4 fruit fly cellular contexts compared by ENCODE assay signal in the genomic region with DNA sequence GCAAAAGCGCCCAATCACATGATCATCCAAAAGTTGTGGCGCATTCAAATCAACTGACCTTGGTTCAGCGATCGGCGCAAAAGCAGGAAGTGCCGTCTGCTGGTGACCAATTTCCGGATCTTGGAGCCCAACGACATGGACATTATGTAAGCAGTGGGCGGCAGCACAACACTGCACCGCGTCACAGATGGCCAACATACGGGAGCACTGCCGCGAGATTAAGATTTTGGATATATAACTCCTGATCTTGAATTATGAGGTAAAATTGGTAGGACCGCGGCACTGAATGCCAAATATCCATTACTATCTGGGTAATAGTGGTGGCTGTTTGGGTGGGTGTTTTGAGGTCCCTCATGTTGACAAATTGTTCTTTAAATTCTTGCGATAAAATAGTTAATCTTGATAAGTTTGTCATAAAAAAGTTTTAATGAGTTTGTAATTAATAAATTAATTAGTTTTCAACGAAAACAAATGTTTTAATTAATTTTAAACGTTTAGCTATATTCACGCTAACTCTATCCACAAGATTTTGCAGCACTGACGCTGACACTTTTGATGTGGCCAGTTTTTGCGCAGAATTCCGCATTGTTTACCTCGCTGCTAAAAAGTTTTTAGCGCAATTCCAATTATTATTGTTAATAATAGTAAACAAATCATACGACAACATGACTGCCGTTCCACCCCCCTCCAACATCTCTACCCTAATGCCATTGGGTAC.
TF ChIP-seq lines count a peak whose summit lies in the region.

A gene (minus strand): TSS at position 271 of the 718 bp plus-strand sequence.
A gene (plus strand): TSS at position 562 of the 718 bp plus-strand sequence.

TF ChIP-seq in whole organism, adult, 20 proteins besides CTCF, POLR2A, EP300 and RAD21 (continued from another document):
- TF ChIP-seq toe (GFP tag; optimal IDR thresholded peaks at IDR 0.05; lab: Kevin White, UChicago) (peak; percentile 73), kay (GFP tag; lab: Kevin White, UChicago; ENCODE audit: borderline replicate concordance) (no peak), CG1620 (GFP tag; optimal IDR thresholded peaks at IDR 0.05; lab: Kevin White, UChicago) (peak; percentile 63), Mnt (GFP tag; optimal IDR thresholded peaks at IDR 0.05; lab: Kevin White, UChicago) (peak; percentile 46)

TF ChIP-seq in whole organism, embryonic, 481 proteins besides CTCF, POLR2A, EP300 and RAD21 (continued from another document and continues in another):
- TF ChIP-seq Sry-β (GFP tag; optimal IDR thresholded peaks at IDR 0.05; lab: Kevin White, UChicago) (peak; percentile 97), Adf1 (GFP tag; IDR thresholded peaks at IDR 0.05; lab: Robert Waterston, UW) (no peak), Lpt (GFP tag; optimal IDR thresholded peaks at IDR 0.05; lab: Kevin White, UChicago) (no peak), CG30403 (GFP tag; optimal IDR thresholded peaks at IDR 0.05; lab: Kevin White, UChicago) (peak; percentile 79), MBD-R2 (GFP tag; IDR thresholded peaks at IDR 0.05; lab: Robert Waterston, UW) (peak; percentile 68), lab (GFP tag; optimal IDR thresholded peaks at IDR 0.05; lab: Kevin White, UChicago) (peak; percentile 61), Xbp1 (GFP tag; optimal IDR thresholded peaks at IDR 0.05; lab: Kevin White, UChicago) (peak; percentile 65), her (GFP tag; optimal IDR thresholded peaks at IDR 0.05; lab: Kevin White, UChicago) (no peak), slp2 (GFP tag; optimal IDR thresholded peaks at IDR 0.05; lab: Kevin White, UChicago) (no peak), pros (GFP tag; optimal IDR thresholded peaks at IDR 0.05; lab: Kevin White, UChicago) (no peak), bsh (GFP tag; optimal IDR thresholded peaks at IDR 0.05; lab: Kevin White, UChicago) (peak in 1 of 2 experiments; percentile 39), stc (GFP tag; IDR thresholded peaks at IDR 0.05; lab: Robert Waterston, UW) (no peak), CG6765 (GFP tag; optimal IDR thresholded peaks at IDR 0.05; lab: Kevin White, UChicago) (peak; percentile 38), CG2712 (tag; optimal IDR thresholded peaks at IDR 0.05; lab: Kevin White, UChicago) (peak; percentile 66), danr (GFP tag; IDR thresholded peaks at IDR 0.05; lab: Robert Waterston, UW) (no peak), CG4282 (GFP tag; optimal IDR thresholded peaks at IDR 0.05; lab: Kevin White, UChicago) (no peak), rib (GFP tag; IDR thresholded peaks at IDR 0.05; lab: Robert Waterston, UW) (no peak), CG17829 (tag; optimal IDR thresholded peaks at IDR 0.05; lab: Kevin White, UChicago) (peak; percentile 38), Pdp1 (GFP tag; optimal IDR thresholded peaks at IDR 0.05; lab: Kevin White, UChicago) (peak; percentile 55 to 88), ftz-f1 (GFP tag; optimal IDR thresholded peaks at IDR 0.05; lab: Kevin White, UChicago) (peak; percentile 61), CG9727 (GFP tag; optimal IDR thresholded peaks at IDR 0.05; lab: Kevin White, UChicago) (peak; percentile 67), CG2889 (GFP tag; IDR thresholded peaks at IDR 0.05; lab: Robert Waterston, UW) (0 out of 3 replicates have a peak, but pooled peaks have one; percentile 15), CG7928 (GFP tag; optimal IDR thresholded peaks at IDR 0.05; lab: Kevin White, UChicago) (no peak), ab (GFP tag; optimal IDR thresholded peaks at IDR 0.05; lab: Kevin White, UChicago) (no peak), Lhr (GFP tag; optimal IDR thresholded peaks at IDR 0.05; lab: Kevin White, UChicago) (peak; percentile 13), CG16779 (GFP tag; IDR thresholded peaks at IDR 0.05; lab: Robert Waterston, UW) (no peak), btn (GFP tag; optimal IDR thresholded peaks at IDR 0.05; lab: Kevin White, UChicago) (no peak), ase (GFP tag; IDR thresholded peaks at IDR 0.05; lab: Robert Waterston, UW) (no peak), CG12236 (GFP tag; optimal IDR thresholded peaks at IDR 0.05; lab: Kevin White, UChicago) (no peak), tll (GFP tag; optimal IDR thresholded peaks at IDR 0.05; lab: Kevin White, UChicago) (peak in 1 of 2 experiments; percentile 52), CG11696 (GFP tag; IDR thresholded peaks at IDR 0.05; lab: Robert Waterston, UW) (no peak), CrebB (tag; optimal IDR thresholded peaks at IDR 0.05; lab: Kevin White, UChicago) (peak; percentile 23), CG3065 (GFP tag; optimal IDR thresholded peaks at IDR 0.05; lab: Kevin White, UChicago) (no peak), Lim3 (GFP tag; IDR thresholded peaks at IDR 0.05; lab: Robert Waterston, UW) (no peak), CG11085 (GFP tag; IDR thresholded peaks at IDR 0.05; lab: Robert Waterston, UW) (peak; percentile 60), CG6654 (GFP tag; optimal IDR thresholded peaks at IDR 0.05; lab: Kevin White, UChicago) (no peak), Drgx (GFP tag; IDR thresholded peaks at IDR 0.05; lab: Robert Waterston, UW) (no peak), emc (GFP tag; optimal IDR thresholded peaks at IDR 0.05; lab: Kevin White, UChicago) (no peak), CG3995 (GFP tag; optimal IDR thresholded peaks at IDR 0.05; lab: Kevin White, UChicago) (no peak), E2f1 (GFP tag; IDR thresholded peaks at IDR 0.05; lab: Robert Waterston, UW) (no peak), Gsc (GFP tag; IDR thresholded peaks at IDR 0.05; lab: Robert Waterston, UW) (no peak)

TF ChIP-seq in whole organism, prepupa, 60 proteins besides CTCF, POLR2A, EP300 and RAD21 (continued from another document):
- TF ChIP-seq Hr4 (GFP tag; optimal IDR thresholded peaks at IDR 0.05; lab: Kevin White, UChicago) (peak; percentile 52), cyc (GFP tag; optimal IDR thresholded peaks at IDR 0.05; lab: Kevin White, UChicago) (peak; percentile 46), Sox102F (GFP tag; optimal IDR thresholded peaks at IDR 0.05; lab: Kevin White, UChicago) (peak; percentile 9), esn (GFP tag; optimal IDR thresholded peaks at IDR 0.05; lab: Kevin White, UChicago) (peak; percentile 60), CG6276 (GFP tag; optimal IDR thresholded peaks at IDR 0.05; lab: Kevin White, UChicago) (no peak), CG9139 (GFP tag; optimal IDR thresholded peaks at IDR 0.05; lab: Kevin White, UChicago) (peak; percentile 15), Ets96B (tag; optimal IDR thresholded peaks at IDR 0.05; lab: Kevin White, UChicago) (peak; percentile 45), Blimp-1 (GFP tag; optimal IDR thresholded peaks at IDR 0.05; lab: Kevin White, UChicago) (no peak), salr (GFP tag; optimal IDR thresholded peaks at IDR 0.05; lab: Kevin White, UChicago) (peak in 1 of 2 experiments; percentile 3), eg (GFP tag; IDR thresholded peaks at IDR 0.05; lab: Robert Waterston, UW) (peak; percentile 45; the same call in 2 of the 3 replicates), fkh (GFP tag; optimal IDR thresholded peaks at IDR 0.05; lab: Kevin White, UChicago) (peak; percentile 84), CG4318 (GFP tag; optimal IDR thresholded peaks at IDR 0.05; lab: Kevin White, UChicago) (no peak), Eip75B (GFP tag; optimal IDR thresholded peaks at IDR 0.05; lab: Kevin White, UChicago) (peak; percentile 47), ss (GFP tag; optimal IDR thresholded peaks at IDR 0.05; lab: Kevin White, UChicago) (peak in 1 of 2 experiments; percentile 44), Eip78C (GFP tag; lab: Kevin White, UChicago) (peak; percentile 88), CG6792 (GFP tag; optimal IDR thresholded peaks at IDR 0.05; lab: Kevin White, UChicago) (peak; percentile 6), CG3032 (tag; optimal IDR thresholded peaks at IDR 0.05; lab: Kevin White, UChicago) (peak; percentile 71), svp (GFP tag; lab: Kevin White, UChicago) (no peak), CG6163 (GFP tag; IDR thresholded peaks at IDR 0.05; lab: Robert Waterston, UW) (peak; percentile 36; the same call in 1 of the 3 replicates), Sox14 (GFP tag; optimal IDR thresholded peaks at IDR 0.05; lab: Kevin White, UChicago) (peak; percentile 77), Hr38 (GFP tag; optimal IDR thresholded peaks at IDR 0.05; lab: Kevin White, UChicago) (no peak), CG8119 (GFP tag; IDR thresholded peaks at IDR 0.05; lab: Robert Waterston, UW) (no peak), lz (GFP tag; optimal IDR thresholded peaks at IDR 0.05; lab: Kevin White, UChicago) (peak; percentile 53), Sox15 (GFP tag; optimal IDR thresholded peaks at IDR 0.05; lab: Kevin White, UChicago) (peak; percentile 7), Smox (GFP tag; optimal IDR thresholded peaks at IDR 0.05; lab: Kevin White, UChicago) (peak; percentile 48), Ets21C (GFP tag; optimal IDR thresholded peaks at IDR 0.05; lab: Kevin White, UChicago) (peak; percentile 59)

TF ChIP-seq in whole organism, wandering third instar larva, 38 proteins besides CTCF, POLR2A, EP300 and RAD21 (continued from another document):
- peak; percentile 33 for TF ChIP-seq sv (GFP tag; optimal IDR thresholded peaks at IDR 0.05; lab: Kevin White, UChicago)
- TF ChIP-seq Abd-B (GFP tag; optimal IDR thresholded peaks at IDR 0.05; lab: Kevin White, UChicago): no peak
- no peak for TF ChIP-seq dsf (GFP tag; optimal IDR thresholded peaks at IDR 0.05; lab: Kevin White, UChicago; ENCODE audit: borderline replicate concordance)
- no peak for TF ChIP-seq CrebA (GFP tag; optimal IDR thresholded peaks at IDR 0.05; lab: Kevin White, UChicago; ENCODE audit: borderline replicate concordance)
- no peak for TF ChIP-seq dl (GFP tag; optimal IDR thresholded peaks at IDR 0.05; lab: Kevin White, UChicago; ENCODE audit: insufficient read depth in 1 of 2, partially characterized antibody in 2 of 2)
- TF ChIP-seq OdsH (GFP tag; optimal IDR thresholded peaks at IDR 0.05; lab: Kevin White, UChicago): peak; percentile 39
- no peak for TF ChIP-seq Dfd (GFP tag; optimal IDR thresholded peaks at IDR 0.05; lab: Kevin White, UChicago)
- TF ChIP-seq N (GFP tag; optimal IDR thresholded peaks at IDR 0.05; lab: Kevin White, UChicago): no peak
- TF ChIP-seq GATAd (GFP tag; optimal IDR thresholded peaks at IDR 0.05; lab: Kevin White, UChicago): no peak
- no peak for TF ChIP-seq sage (GFP tag; optimal IDR thresholded peaks at IDR 0.05; lab: Kevin White, UChicago)
